Fruit fly (Drosophila melanogaster) whole organism, embryonic: ENCODE data around the gene Gmppb.
A peak's percentile ranks its signal among the peaks of the same experiment; 100 is the strongest.

Experiments
- Atf-2 ChIP-seq: fragments of 200-800 bp; sonication (Bioruptor generic); optimal IDR thresholded peaks from 2 replicates; lab custom pipeline; 2016; ENCODE audit warnings: missing biosample characterization, missing genetic modification characterization
- Bteb2 ChIP-seq: fragments of 200-800 bp; sonication (Bioruptor generic); optimal IDR thresholded peaks from 2 replicates; lab custom pipeline; 2016; ENCODE audit warnings: missing biosample characterization, missing genetic modification characterization
- CG1024 ChIP-seq: fragments of 200-800 bp; sonication (Bioruptor generic); IDR thresholded peaks from 2 replicates; pipeline ENCODE4 v1.3.6; 2022; ENCODE audit warnings: missing biosample characterization, missing genetic modification characterization
- CG11398 ChIP-seq: fragments of 200-800 bp; sonication (Bioruptor generic); optimal IDR thresholded peaks from 2 replicates; lab custom pipeline; 2016; ENCODE audit warnings: missing biosample characterization, missing genetic modification characterization
- CG12219 ChIP-seq: fragments of 200-800 bp; sonication (Bioruptor generic); optimal IDR thresholded peaks from 3 replicates; lab custom pipeline; 2018; ENCODE audit warnings: missing biosample characterization, mild to moderate bottlenecking, missing genetic modification characterization
- CG1233 ChIP-seq: fragments of 200-800 bp; sonication (Bioruptor generic); optimal IDR thresholded peaks from 4 replicates; lab custom pipeline; 2018; ENCODE audit warnings: missing biosample characterization, mild to moderate bottlenecking, missing genetic modification characterization
- CG12744 ChIP-seq: fragments of 200-800 bp; sonication (Bioruptor generic); optimal IDR thresholded peaks from 2 replicates; lab custom pipeline; 2016; ENCODE audit warnings: missing biosample characterization, missing genetic modification characterization
- CG12769 ChIP-seq: fragments of 200-800 bp; sonication (Bioruptor generic); optimal IDR thresholded peaks from 2 replicates; lab custom pipeline; 2019; ENCODE audit warnings: missing biosample characterization, mild to moderate bottlenecking, missing genetic modification characterization, moderate library complexity
- CG13123 ChIP-seq: fragments of 200-800 bp; sonication (Bioruptor generic); optimal IDR thresholded peaks from 2 replicates; lab custom pipeline; 2016; ENCODE audit warnings: missing biosample characterization, missing genetic modification characterization
- CG14965 ChIP-seq: fragments of 200-800 bp; sonication (Bioruptor generic); optimal IDR thresholded peaks from 2 replicates; lab custom pipeline; 2016; ENCODE audit warnings: missing biosample characterization, missing genetic modification characterization, borderline replicate concordance
- CG15011 ChIP-seq: fragments of 200-800 bp; sonication (Bioruptor generic); optimal IDR thresholded peaks from 3 replicates; lab custom pipeline; 2018; ENCODE audit warnings: missing biosample characterization, mild to moderate bottlenecking, missing genetic modification characterization
- CG16813 ChIP-seq: fragments of 200-800 bp; sonication (Bioruptor generic); IDR thresholded peaks from 3 replicates; pipeline ENCODE4 v1.3.6; 2022; ENCODE audit warnings: missing biosample characterization, missing genetic modification characterization; ENCODE audit not compliant: partially characterized antibody
- CG16815 ChIP-seq: fragments of 200-800 bp; sonication (Bioruptor generic); optimal IDR thresholded peaks from 3 replicates; lab custom pipeline; 2017; ENCODE audit warnings: missing biosample characterization, mild to moderate bottlenecking, missing genetic modification characterization
- CG30403 ChIP-seq: fragments of 200-800 bp; sonication (Bioruptor generic); optimal IDR thresholded peaks from 3 replicates; lab custom pipeline; 2016; ENCODE audit warnings: missing biosample characterization, missing genetic modification characterization
- CG3163 ChIP-seq: fragments of 200-800 bp; sonication (Bioruptor generic); optimal IDR thresholded peaks from 3 replicates; lab custom pipeline; 2016; ENCODE audit warnings: missing biosample characterization, missing genetic modification characterization
- CG42726 ChIP-seq: fragments of 200-800 bp; sonication (Bioruptor generic); IDR thresholded peaks from 2 replicates; pipeline ENCODE4 v1.3.6; 2022; ENCODE audit warnings: missing biosample characterization, missing genetic modification characterization; ENCODE audit not compliant: partially characterized antibody
- CG43689 ChIP-seq: fragments of 200-800 bp; sonication (Bioruptor generic); IDR thresholded peaks from 2 replicates; pipeline ENCODE4 v1.3.6; 2022; ENCODE audit warnings: missing biosample characterization, missing genetic modification characterization
- CG4617 ChIP-seq: fragments of 200-800 bp; sonication (Bioruptor generic); optimal IDR thresholded peaks from 3 replicates; lab custom pipeline; 2016; ENCODE audit warnings: missing biosample characterization, missing genetic modification characterization, borderline replicate concordance
- CG4820 ChIP-seq: fragments of 200-800 bp; sonication (Bioruptor generic); optimal IDR thresholded peaks from 3 replicates; lab custom pipeline; 2016; ENCODE audit warnings: missing biosample characterization, missing genetic modification characterization
- CG7357 ChIP-seq: fragments of 200-800 bp; sonication (Bioruptor generic); IDR thresholded peaks from 3 replicates; pipeline ENCODE4 v1.3.6; 2022; ENCODE audit warnings: missing biosample characterization, missing genetic modification characterization
- CG8765 ChIP-seq: fragments of 200-800 bp; sonication (Bioruptor generic); IDR thresholded peaks from 2 replicates; pipeline ENCODE4 v1.3.6; 2022; ENCODE audit warnings: missing biosample characterization, missing genetic modification characterization
- CG9932 ChIP-seq: fragments of 200-800 bp; sonication (Bioruptor generic); IDR thresholded peaks from 2 replicates; pipeline ENCODE4 v1.3.6; 2022; ENCODE audit warnings: missing biosample characterization, missing genetic modification characterization
- Camta ChIP-seq: fragments of 200-800 bp; sonication (Bioruptor generic); optimal IDR thresholded peaks from 2 replicates; lab custom pipeline; 2016; ENCODE audit warnings: missing biosample characterization, missing genetic modification characterization
- Deaf1 ChIP-seq: fragments of 200-800 bp; optimal IDR thresholded peaks from 3 replicates; lab custom pipeline; 2019; ENCODE audit warnings: missing biosample characterization, mild to moderate bottlenecking, missing genetic modification characterization, moderate library complexity
- Dip3 ChIP-seq: fragments of 200-800 bp; sonication (Bioruptor generic); optimal IDR thresholded peaks from 3 replicates; lab custom pipeline; 2016; ENCODE audit warnings: missing biosample characterization, missing genetic modification characterization
- Lim3 ChIP-seq: fragments of 200-800 bp; sonication (Bioruptor generic); IDR thresholded peaks from 2 replicates; pipeline ENCODE4 v1.3.6; 2022; ENCODE audit warnings: missing biosample characterization, missing genetic modification characterization
- Meics ChIP-seq: fragments of 200-800 bp; sonication (Bioruptor generic); optimal IDR thresholded peaks from 2 replicates; lab custom pipeline; 2017; ENCODE audit warnings: missing biosample characterization, mild to moderate bottlenecking, missing genetic modification characterization
- Mes4 ChIP-seq: fragments of 200-800 bp; sonication (Bioruptor generic); optimal IDR thresholded peaks from 2 replicates; lab custom pipeline; 2016; ENCODE audit warnings: missing biosample characterization, missing genetic modification characterization
- Oaz ChIP-seq: fragments of 200-800 bp; sonication (Bioruptor generic); IDR thresholded peaks from 2 replicates; pipeline ENCODE4 v1.3.6; 2022; ENCODE audit warnings: missing biosample characterization, missing genetic modification characterization
- Ravus ChIP-seq: fragments of 200-800 bp; sonication (Bioruptor generic); IDR thresholded peaks from 2 replicates; pipeline ENCODE4 v1.3.6; 2022; ENCODE audit warnings: missing biosample characterization, missing genetic modification characterization
- Rfx ChIP-seq: fragments of 200-800 bp; sonication (Bioruptor generic); IDR thresholded peaks from 2 replicates; pipeline ENCODE4 v1.3.6; 2022; ENCODE audit warnings: missing biosample characterization, missing genetic modification characterization
- Scr ChIP-seq: fragments of 200-800 bp; sonication (Bioruptor generic); IDR thresholded peaks from 2 replicates; pipeline ENCODE4 v1.3.6; 2022; ENCODE audit warnings: missing biosample characterization, missing genetic modification characterization; ENCODE audit not compliant: partially characterized antibody
- Side ChIP-seq: fragments of 200-800 bp; sonication (Bioruptor generic); optimal IDR thresholded peaks from 2 replicates; lab custom pipeline; 2016; ENCODE audit warnings: missing biosample characterization, missing genetic modification characterization
- Sox100B ChIP-seq: fragments of 200-800 bp; sonication (Bioruptor generic); optimal IDR thresholded peaks from 3 replicates; lab custom pipeline; 2018; ENCODE audit warnings: missing biosample characterization, mild to moderate bottlenecking, missing genetic modification characterization
- bsh ChIP-seq, 2 experiments: fragments of 200-800 bp; sonication (Bioruptor generic); optimal IDR thresholded peaks; 2 replicates each; lab custom pipeline; 2017 to 2018; ENCODE audit warnings: mild to moderate bottlenecking in 2 of 2, missing biosample characterization in 2 of 2, missing genetic modification characterization in 2 of 2, moderate library complexity in 1 of 2
- cad ChIP-seq: fragments of >200 bp; optimal IDR thresholded peaks from 2 replicates; lab custom pipeline; 2017; ENCODE audit warnings: missing biosample characterization, missing genetic modification characterization
- cwo ChIP-seq: fragments of 200-800 bp; sonication (Bioruptor generic); optimal IDR thresholded peaks from 3 replicates; lab custom pipeline; 2017; ENCODE audit warnings: missing biosample characterization, missing genetic modification characterization, mild to moderate bottlenecking, moderate library complexity, missing genetic modification reagents
- her ChIP-seq: fragments of 200-800 bp; sonication (Bioruptor generic); optimal IDR thresholded peaks from 2 replicates; lab custom pipeline; 2016; ENCODE audit warnings: missing biosample characterization, missing genetic modification characterization
- mld ChIP-seq: fragments of 200-800 bp; sonication (Bioruptor generic); IDR thresholded peaks from 3 replicates; pipeline ENCODE4 v1.3.6; 2022; ENCODE audit warnings: missing biosample characterization, missing genetic modification characterization; ENCODE audit not compliant: partially characterized antibody
- phol ChIP-seq: fragments of 200-800 bp; sonication (Bioruptor generic); optimal IDR thresholded peaks from 3 replicates; lab custom pipeline; 2018; ENCODE audit warnings: missing biosample characterization, mild to moderate bottlenecking, missing genetic modification characterization, moderate library complexity
- prd ChIP-seq, 3 experiments: fragments of >200 bp in 2 of 3; fragments of 200-800 bp in 1 of 3; sonication (Bioruptor generic) in 1 of 3; optimal IDR thresholded peaks in 2 of 3; IDR thresholded peaks in 1 of 3; 2 replicates in 2 of 3; 3 replicates in 1 of 3; pipeline versions ENCODE4 v1.3.6 to Lab custom; 2017 to 2022; ENCODE audit warnings: missing biosample characterization in 1 of 3, missing genetic modification characterization in 1 of 3
- psq ChIP-seq: fragments of 200-800 bp; sonication (Bioruptor generic); optimal IDR thresholded peaks from 2 replicates; lab custom pipeline; 2017; ENCODE audit warnings: missing biosample characterization, missing genetic modification characterization
- pzg ChIP-seq: fragments of 200-800 bp; sonication (Bioruptor generic); optimal IDR thresholded peaks from 3 replicates; lab custom pipeline; 2018; ENCODE audit warnings: missing biosample characterization, mild to moderate bottlenecking, missing genetic modification characterization, moderate library complexity
- sens-2 ChIP-seq: fragments of 200-800 bp; sonication (Bioruptor generic); IDR thresholded peaks from 2 replicates; pipeline ENCODE4 v1.3.6; 2022; ENCODE audit warnings: missing biosample characterization, missing genetic modification characterization
- sima ChIP-seq: fragments of 200-800 bp; sonication (Bioruptor generic); optimal IDR thresholded peaks from 2 replicates; lab custom pipeline; 2016; ENCODE audit warnings: missing biosample characterization, missing genetic modification characterization
- sisA ChIP-seq: fragments of 200-800 bp; sonication (Bioruptor generic); IDR thresholded peaks from 2 replicates; pipeline ENCODE4 v1.3.6; 2022; ENCODE audit warnings: missing biosample characterization, missing genetic modification characterization
- stc ChIP-seq: fragments of 200-800 bp; sonication (Bioruptor generic); IDR thresholded peaks from 2 replicates; pipeline ENCODE4 v1.3.6; 2022; ENCODE audit warnings: missing biosample characterization, missing genetic modification characterization
- tgo ChIP-seq: fragments of 200-800 bp; sonication (Bioruptor generic); IDR thresholded peaks from 3 replicates; pipeline ENCODE4 v1.3.6; 2022; ENCODE audit warnings: missing biosample characterization, missing genetic modification characterization
- tx ChIP-seq: fragments of 200-800 bp; sonication (Bioruptor generic); optimal IDR thresholded peaks from 2 replicates; lab custom pipeline; 2016; ENCODE audit warnings: missing biosample characterization, missing genetic modification characterization
- unc-4 ChIP-seq: fragments of 200-800 bp; sonication (Bioruptor generic); IDR thresholded peaks from 2 replicates; pipeline ENCODE4 v1.3.6; 2022; ENCODE audit warnings: missing biosample characterization, missing genetic modification characterization; ENCODE audit not compliant: partially characterized antibody
- z ChIP-seq: fragments of 200-800 bp; sonication (Bioruptor generic); IDR thresholded peaks from 3 replicates; pipeline ENCODE4 v1.3.6; 2022; ENCODE audit warnings: missing biosample characterization, missing genetic modification characterization

Gene Gmppb

dm6 chr3R:4821098-4821605 is 9.9 kb downstream of the Gmppb start, which contains the start of gene CG14657 (continued):
- no peak for TF ChIP-seq CG30403 (GFP tag; lab: Kevin White, UChicago)
- no peak for TF ChIP-seq Dip3 (GFP tag; lab: Kevin White, UChicago)
- no peak for TF ChIP-seq Rfx (GFP tag; lab: Robert Waterston, UW)
- no peak for TF ChIP-seq Bteb2 (GFP tag; lab: Kevin White, UChicago)
- no peak for TF ChIP-seq sima
- no peak for TF ChIP-seq Sox100B
- no peak for TF ChIP-seq CG11398 (GFP tag; lab: Kevin White, UChicago)
- no peak for TF ChIP-seq sens-2 (GFP tag; lab: Robert Waterston, UW)
- no peak for TF ChIP-seq Ravus (GFP tag; lab: Robert Waterston, UW)
- TF ChIP-seq tx (GFP tag; lab: Kevin White, UChicago), result peak; percentile 10
- TF ChIP-seq prd (optimal IDR thresholded peaks at IDR 0.05; lab: Kevin White, UChicago), result no peak
- TF ChIP-seq prd (GFP tag; IDR thresholded peaks at IDR 0.05; lab: Robert Waterston, UW), result no peak
- no peak for TF ChIP-seq CG15011 (GFP tag; lab: Kevin White, UChicago)
- TF ChIP-seq mld, result peak; percentile 90
- TF ChIP-seq z (GFP tag; lab: Robert Waterston, UW), result no peak
- no peak for TF ChIP-seq CG12219 (GFP tag; lab: Kevin White, UChicago)
- TF ChIP-seq phol (tag; lab: Kevin White, UChicago), result peak; percentile 93
- no peak for TF ChIP-seq sisA (GFP tag; lab: Robert Waterston, UW)
- peak; percentile 4 for TF ChIP-seq CG12769
- no peak for TF ChIP-seq Atf-2
- TF ChIP-seq CG8765 (GFP tag; lab: Robert Waterston, UW), result no peak
- TF ChIP-seq cwo (GFP tag; lab: Kevin White, UChicago), result no peak
- TF ChIP-seq CG1024, result no peak
- TF ChIP-seq CG7357 (GFP tag; lab: Robert Waterston, UW), result no peak
- no peak for TF ChIP-seq CG13123
- TF ChIP-seq her, result no peak
- no peak for TF ChIP-seq stc (GFP tag; lab: Robert Waterston, UW)
- no peak for TF ChIP-seq CG3163
- TF ChIP-seq Lim3, result no peak
- no peak for TF ChIP-seq CG16815 (GFP tag; lab: Kevin White, UChicago)
- TF ChIP-seq pzg (GFP tag; lab: Kevin White, UChicago), result peak; percentile 93
- TF ChIP-seq Scr (GFP tag; lab: Robert Waterston, UW), result peak; percentile 93
- no peak for TF ChIP-seq CG43689
- no peak for TF ChIP-seq cad (GFP tag; lab: Kevin White, UChicago)
- peak; percentile 94 for TF ChIP-seq CG4617 (GFP tag; lab: Kevin White, UChicago)
- TF ChIP-seq unc-4, result peak; percentile 97
- TF ChIP-seq Camta (GFP tag; lab: Kevin White, UChicago), result no peak
- no peak for TF ChIP-seq psq (GFP tag; lab: Kevin White, UChicago)
- TF ChIP-seq Deaf1 (tag; lab: Kevin White, UChicago), result peak; percentile 71
- peak; percentile 86 for TF ChIP-seq CG16813 (GFP tag; lab: Robert Waterston, UW)
- no peak for TF ChIP-seq tgo (GFP tag; lab: Robert Waterston, UW)
- no peak for TF ChIP-seq CG4820 (GFP tag; lab: Kevin White, UChicago)
- peak in 1 of 2 experiments; percentile 7 for TF ChIP-seq bsh (GFP tag; optimal IDR thresholded peaks at IDR 0.05; lab: Kevin White, UChicago)
- no peak for TF ChIP-seq Meics
- TF ChIP-seq Side, result peak; percentile 44
- TF ChIP-seq CG14965, result no peak
- TF ChIP-seq CG12744 (GFP tag; lab: Kevin White, UChicago), result no peak
- TF ChIP-seq Mes4 (GFP tag; lab: Kevin White, UChicago), result peak; percentile 8
- no peak for TF ChIP-seq CG1233
- TF ChIP-seq CG9932 (GFP tag; lab: Robert Waterston, UW), result no peak
- TF ChIP-seq CG42726 (GFP tag; lab: Robert Waterston, UW), result peak; percentile 56
- no peak for TF ChIP-seq Oaz
